Fruit fly (Drosophila melanogaster) whole organism, embryonic: ENCODE measurements around the gene CG31287.

Experiments
- Asciz ChIP-seq: fragments of 200-800 bp; sonication (Bioruptor generic); optimal IDR thresholded peaks from 2 replicates; lab custom pipeline; 2017; ENCODE audit warnings: missing biosample characterization, mild to moderate bottlenecking, missing genetic modification characterization, missing genetic modification reagents
- Atf-2 ChIP-seq: fragments of 200-800 bp; sonication (Bioruptor generic); optimal IDR thresholded peaks from 2 replicates; lab custom pipeline; 2016; ENCODE audit warnings: missing biosample characterization, missing genetic modification characterization
- BEAF-32 ChIP-seq: fragments of 200-800 bp; sonication (Bioruptor generic); optimal IDR thresholded peaks from 3 replicates; lab custom pipeline; 2017; ENCODE audit warnings: missing biosample characterization, missing genetic modification characterization, mild to moderate bottlenecking, moderate library complexity, missing genetic modification reagents
- BtbVII ChIP-seq: fragments of 200-800 bp; sonication (Bioruptor generic); optimal IDR thresholded peaks from 3 replicates; lab custom pipeline; 2017; ENCODE audit warnings: missing biosample characterization, mild to moderate bottlenecking, missing genetic modification characterization
- CG10267 ChIP-seq: fragments of 200-800 bp; sonication (Bioruptor generic); optimal IDR thresholded peaks from 2 replicates; lab custom pipeline; 2018; ENCODE audit warnings: missing biosample characterization, mild to moderate bottlenecking, missing genetic modification characterization, moderate library complexity
- CG10431 ChIP-seq: fragments of 200-800 bp; sonication (Bioruptor generic); optimal IDR thresholded peaks from 3 replicates; lab custom pipeline; 2018; ENCODE audit warnings: missing biosample characterization, mild to moderate bottlenecking, missing genetic modification characterization
- CG12744 ChIP-seq: fragments of 200-800 bp; sonication (Bioruptor generic); optimal IDR thresholded peaks from 2 replicates; lab custom pipeline; 2016; ENCODE audit warnings: missing biosample characterization, missing genetic modification characterization
- CG13424 ChIP-seq: fragments of 200-800 bp; sonication (Bioruptor generic); optimal IDR thresholded peaks from 2 replicates; lab custom pipeline; 2019; ENCODE audit warnings: missing biosample characterization, mild to moderate bottlenecking, missing genetic modification characterization, moderate library complexity
- CG1602 ChIP-seq: fragments of 200-800 bp; sonication (Bioruptor generic); optimal IDR thresholded peaks from 3 replicates; lab custom pipeline; 2016; ENCODE audit warnings: missing biosample characterization, missing genetic modification characterization
- CG17612 ChIP-seq: fragments of 200-800 bp; sonication (Bioruptor generic); IDR thresholded peaks from 2 replicates; pipeline ENCODE4 v1.3.6; 2022; ENCODE audit warnings: missing biosample characterization, missing genetic modification characterization
- CG18262 ChIP-seq: fragments of 200-800 bp; optimal IDR thresholded peaks from 3 replicates; lab custom pipeline; 2019; ENCODE audit warnings: missing biosample characterization, mild to moderate bottlenecking, missing genetic modification characterization, moderate library complexity
- CG1832 ChIP-seq: fragments of 200-800 bp; sonication (Bioruptor generic); optimal IDR thresholded peaks from 2 replicates; lab custom pipeline; 2017; ENCODE audit warnings: missing biosample characterization, mild to moderate bottlenecking, missing genetic modification characterization, inconsistent platforms
- CG30431 ChIP-seq: fragments of 200-800 bp; sonication (Bioruptor generic); optimal IDR thresholded peaks from 2 replicates; lab custom pipeline; 2017; ENCODE audit warnings: missing biosample characterization, missing genetic modification characterization
- CG32532 ChIP-seq: fragments of 200-800 bp; sonication (Bioruptor generic); IDR thresholded peaks from 2 replicates; pipeline ENCODE4 v1.3.6; 2022; ENCODE audit warnings: missing biosample characterization, missing genetic modification characterization
- CG4328 ChIP-seq: fragments of 200-800 bp; sonication (Bioruptor generic); optimal IDR thresholded peaks from 3 replicates; lab custom pipeline; 2017; ENCODE audit warnings: missing biosample characterization, missing genetic modification reagents, missing genetic modification characterization
- CG5180 ChIP-seq: fragments of 200-800 bp; sonication (Bioruptor generic); optimal IDR thresholded peaks from 3 replicates; lab custom pipeline; 2017; ENCODE audit warnings: missing biosample characterization, missing genetic modification characterization, mild to moderate bottlenecking, moderate library complexity, missing genetic modification reagents
- CG7556 ChIP-seq: fragments of 200-800 bp; sonication (Bioruptor generic); optimal IDR thresholded peaks from 2 replicates; lab custom pipeline; 2017; ENCODE audit warnings: missing biosample characterization, mild to moderate bottlenecking, missing genetic modification characterization
- CHES-1-like ChIP-seq: fragments of 200-800 bp; sonication (Bioruptor generic); optimal IDR thresholded peaks from 2 replicates; lab custom pipeline; 2016; ENCODE audit warnings: missing biosample characterization, missing genetic modification characterization
- Eip74EF ChIP-seq, 2 experiments: fragments of 200-800 bp in 1 of 2; fragments of >200 bp in 1 of 2; sonication (Bioruptor generic) in 1 of 2; optimal IDR thresholded peaks; 2 replicates each; lab custom pipeline; 2017 to 2019; ENCODE audit warnings: missing biosample characterization in 2 of 2, missing genetic modification characterization in 2 of 2, mild to moderate bottlenecking in 1 of 2, moderate library complexity in 1 of 2
- Hey ChIP-seq: fragments of 200-800 bp; sonication (Bioruptor generic); optimal IDR thresholded peaks from 3 replicates; lab custom pipeline; 2018; ENCODE audit warnings: missing biosample characterization, mild to moderate bottlenecking, missing genetic modification characterization
- Hr51 ChIP-seq, 2 experiments: fragments of 200-800 bp; sonication (Bioruptor generic); optimal IDR thresholded peaks; 2 replicates in 1 of 2; 3 replicates in 1 of 2; lab custom pipeline; 2016 to 2018; ENCODE audit warnings: missing biosample characterization in 2 of 2, missing genetic modification characterization in 2 of 2, mild to moderate bottlenecking in 1 of 2, moderate library complexity in 1 of 2
- Lpt ChIP-seq: fragments of >200 bp; optimal IDR thresholded peaks from 2 replicates; lab custom pipeline; 2018; ENCODE audit warnings: missing biosample characterization, missing genetic modification characterization
- MTF-1 ChIP-seq: fragments of 200-800 bp; sonication (Bioruptor generic); optimal IDR thresholded peaks from 2 replicates; lab custom pipeline; 2018; ENCODE audit warnings: missing biosample characterization, mild to moderate bottlenecking, missing genetic modification characterization, borderline replicate concordance
- Nf-YB ChIP-seq: fragments of 200-800 bp; sonication (Bioruptor generic); optimal IDR thresholded peaks from 3 replicates; lab custom pipeline; 2019; ENCODE audit warnings: missing biosample characterization, mild to moderate bottlenecking, missing genetic modification characterization, moderate library complexity
- NfI ChIP-seq: fragments of 200-800 bp; sonication (Bioruptor generic); optimal IDR thresholded peaks from 3 replicates; lab custom pipeline; 2018; ENCODE audit warnings: missing biosample characterization, mild to moderate bottlenecking, missing genetic modification characterization, moderate library complexity
- Scr ChIP-seq: fragments of 200-800 bp; sonication (Bioruptor generic); IDR thresholded peaks from 2 replicates; pipeline ENCODE4 v1.3.6; 2022; ENCODE audit warnings: missing biosample characterization, missing genetic modification characterization; ENCODE audit not compliant: partially characterized antibody
- Sry-β ChIP-seq: fragments of 200-800 bp; sonication (Bioruptor generic); optimal IDR thresholded peaks from 2 replicates; lab custom pipeline; 2018; ENCODE audit warnings: missing biosample characterization, mild to moderate bottlenecking, missing genetic modification characterization, moderate library complexity
- Trl ChIP-seq, 3 experiments: fragments of >200 bp in 2 of 3; fragments of 200-800 bp in 1 of 3; sonication (Bioruptor generic) in 1 of 3; optimal IDR thresholded peaks; 2 replicates in 1 of 3; 3 replicates in 2 of 3; lab custom pipeline; 2016 to 2017; ENCODE audit warnings: missing biosample characterization in 1 of 3, missing genetic modification characterization in 1 of 3
- abd-A ChIP-seq: fragments of 200-800 bp; sonication (Bioruptor generic); optimal IDR thresholded peaks from 3 replicates; lab custom pipeline; 2019; ENCODE audit warnings: missing biosample characterization, mild to moderate bottlenecking, missing genetic modification characterization, moderate library complexity
- bbx ChIP-seq: fragments of 200-800 bp; sonication (Bioruptor generic); IDR thresholded peaks from 2 replicates; pipeline ENCODE4 v1.3.6; 2022; ENCODE audit warnings: missing biosample characterization, missing genetic modification characterization; ENCODE audit not compliant: partially characterized antibody
- disco-r ChIP-seq: fragments of 200-800 bp; sonication (Bioruptor generic); optimal IDR thresholded peaks from 2 replicates; lab custom pipeline; 2016; ENCODE audit warnings: missing biosample characterization, missing genetic modification characterization
- eyg ChIP-seq: fragments of 200-800 bp; sonication (Bioruptor generic); optimal IDR thresholded peaks from 3 replicates; lab custom pipeline; 2016; ENCODE audit warnings: missing biosample characterization, missing genetic modification characterization
- fd3F ChIP-seq: fragments of 200-800 bp; sonication (Bioruptor generic); optimal IDR thresholded peaks from 2 replicates; lab custom pipeline; 2018; ENCODE audit warnings: missing biosample characterization, mild to moderate bottlenecking, missing genetic modification characterization, moderate library complexity
- gsb-n ChIP-seq: fragments of 200-800 bp; sonication (Bioruptor generic); optimal IDR thresholded peaks from 3 replicates; lab custom pipeline; 2018; ENCODE audit warnings: missing biosample characterization, mild to moderate bottlenecking, missing genetic modification characterization
- jigr1 ChIP-seq: fragments of 200-800 bp; sonication (Bioruptor generic); IDR thresholded peaks from 3 replicates; pipeline ENCODE4 v1.3.6; 2022; ENCODE audit warnings: missing biosample characterization, missing genetic modification characterization
- kay ChIP-seq: fragments of 200-800 bp; sonication (Bioruptor generic); optimal IDR thresholded peaks from 2 replicates; lab custom pipeline; 2016; ENCODE audit warnings: missing biosample characterization, missing genetic modification characterization
- kni ChIP-seq: fragments of 200-800 bp; sonication (Bioruptor generic); optimal IDR thresholded peaks from 3 replicates; lab custom pipeline; 2017; ENCODE audit warnings: mild to moderate bottlenecking, missing biosample characterization, missing genetic modification reagents, missing genetic modification characterization
- lmd ChIP-seq: fragments of 200-800 bp; sonication (Bioruptor generic); IDR thresholded peaks from 2 replicates; pipeline ENCODE4 v1.3.6; 2022; ENCODE audit warnings: missing biosample characterization, missing genetic modification characterization
- ro ChIP-seq: fragments of 200-800 bp; sonication (Bioruptor generic); IDR thresholded peaks from 2 replicates; pipeline ENCODE4 v1.3.6; 2022; ENCODE audit warnings: missing biosample characterization, missing genetic modification characterization
- sd ChIP-seq: fragments of 200-800 bp; sonication (Bioruptor generic); optimal IDR thresholded peaks from 3 replicates; lab custom pipeline; 2018; ENCODE audit warnings: missing biosample characterization, mild to moderate bottlenecking, missing genetic modification characterization, moderate library complexity
- shn ChIP-seq: fragments of 200-800 bp; sonication (Bioruptor generic); optimal IDR thresholded peaks from 3 replicates; lab custom pipeline; 2016; ENCODE audit warnings: missing biosample characterization, missing genetic modification characterization
- sisA ChIP-seq: fragments of 200-800 bp; sonication (Bioruptor generic); IDR thresholded peaks from 2 replicates; pipeline ENCODE4 v1.3.6; 2022; ENCODE audit warnings: missing biosample characterization, missing genetic modification characterization
- stwl ChIP-seq: fragments of 200-800 bp; sonication (Bioruptor generic); optimal IDR thresholded peaks from 3 replicates; lab custom pipeline; 2018; ENCODE audit warnings: missing biosample characterization, mild to moderate bottlenecking, missing genetic modification characterization, moderate library complexity
- tap ChIP-seq: fragments of 200-800 bp; optimal IDR thresholded peaks from 3 replicates; lab custom pipeline; 2019; ENCODE audit warnings: missing biosample characterization, mild to moderate bottlenecking, missing genetic modification characterization, moderate library complexity
- tup ChIP-seq: fragments of 200-800 bp; sonication (Bioruptor generic); optimal IDR thresholded peaks from 2 replicates; lab custom pipeline; 2016; ENCODE audit warnings: missing biosample characterization, mild to moderate bottlenecking, missing genetic modification characterization, moderate library complexity
- twi ChIP-seq: fragments of 200-800 bp; optimal IDR thresholded peaks from 2 replicates; lab custom pipeline; 2019; ENCODE audit warnings: missing biosample characterization, mild to moderate bottlenecking, missing genetic modification characterization, moderate library complexity

CG31287 gene

dm6 chr3R:16249829-16250814 lies 47.0 kb downstream of the CG31287 start (continued):
- TF ChIP-seq Eip74EF (GFP tag; optimal IDR thresholded peaks at IDR 0.05; lab: Kevin White, UChicago) (peak in 1 of 2 experiments; percentile 5), CG7556 (GFP tag; lab: Kevin White, UChicago) (peak; percentile 22), stwl (tag; lab: Kevin White, UChicago) (peak; percentile 30), jigr1 (GFP tag; lab: Robert Waterston, UW) (no peak), CG4328 (peak; percentile 49), Atf-2 (GFP tag; lab: Kevin White, UChicago) (peak; percentile 1), BEAF-32 (peak; percentile 73), twi (tag; lab: Kevin White, UChicago) (peak; percentile 41), MTF-1 (GFP tag; lab: Kevin White, UChicago) (peak; percentile 5), CHES-1-like (peak; percentile 24), fd3F (peak; percentile 30), CG13424 (peak; percentile 37), tup (GFP tag; lab: Kevin White, UChicago) (no peak), eyg (GFP tag; lab: Kevin White, UChicago) (peak; percentile 12), kni (GFP tag; lab: Kevin White, UChicago) (peak; percentile 83), lmd (no peak), Hey (tag; lab: Kevin White, UChicago) (peak; percentile 32), tap (peak; percentile 14), gsb-n (tag; lab: Kevin White, UChicago) (no peak), CG1602 (no peak), shn (GFP tag; lab: Kevin White, UChicago) (peak; percentile 34), CG10431 (GFP tag; lab: Kevin White, UChicago) (peak; percentile 55), CG17612 (GFP tag; lab: Robert Waterston, UW) (no peak), Nf-YB (GFP tag; lab: Kevin White, UChicago) (peak; percentile 50), kay (GFP tag; lab: Kevin White, UChicago) (peak; percentile 62), CG5180 (GFP tag; lab: Kevin White, UChicago) (peak; percentile 92), Sry-β (GFP tag; lab: Kevin White, UChicago) (peak; percentile 63), CG12744 (GFP tag; lab: Kevin White, UChicago) (peak; percentile 56), sisA (GFP tag; lab: Robert Waterston, UW) (no peak), CG30431 (GFP tag; lab: Kevin White, UChicago) (no peak), Trl (optimal IDR thresholded peaks at IDR 0.05; lab: Kevin White, UChicago) (peak; percentile 88 to 92), Trl (GFP tag; optimal IDR thresholded peaks at IDR 0.05; lab: Kevin White, UChicago) (peak; percentile 11), Asciz (GFP tag; lab: Kevin White, UChicago) (peak; percentile 20), Lpt (peak; percentile 50), abd-A (tag; lab: Kevin White, UChicago) (peak; percentile 99), disco-r (no peak), CG32532 (GFP tag; lab: Robert Waterston, UW) (no peak), CG18262 (tag; lab: Kevin White, UChicago) (peak; percentile 3), CG1832 (peak; percentile 66), Scr (GFP tag; lab: Robert Waterston, UW) (no peak), ro (GFP tag; lab: Robert Waterston, UW) (no peak), Hr51 (GFP tag; optimal IDR thresholded peaks at IDR 0.05; lab: Kevin White, UChicago) (peak; percentile 3 to 35), NfI (GFP tag; lab: Kevin White, UChicago) (peak; percentile 51), bbx (GFP tag; lab: Robert Waterston, UW) (no peak), sd (tag; lab: Kevin White, UChicago) (peak; percentile 34), BtbVII (GFP tag; lab: Kevin White, UChicago) (peak; percentile 31), CG10267 (tag; lab: Kevin White, UChicago) (peak; percentile 9)
